Worm (Caenorhabditis elegans) whole organism, young adult: ENCODE data around the gene Y60C6A.3.

Experiments used
- F49E8.2 ChIP-seq: sonication (generic microtip); optimal IDR thresholded peaks from 3 replicates; lab custom pipeline; 2017; ENCODE audit warnings: missing genetic modification characterization, mild to moderate bottlenecking, missing compliant biosample characterization, antibody characterized with exemption, moderate library complexity; ENCODE audit not compliant: insufficient read depth
- akir-1 ChIP-seq: fragments of 200-800 bp; sonication (Bioruptor generic); optimal IDR thresholded peaks from 2 replicates; lab custom pipeline; 2018; ENCODE audit warnings: mild to moderate bottlenecking, missing genetic modification characterization, moderate library complexity, missing compliant biosample characterization
- him-1 ChIP-seq: sonication (generic microtip); optimal IDR thresholded peaks from 2 replicates; lab custom pipeline; 2016; ENCODE audit warnings: missing genotype, missing genetic modification reagents, missing genetic modification characterization, missing compliant biosample characterization
- mxl-1 ChIP-seq: sonication (generic microtip); optimal IDR thresholded peaks from 2 replicates; lab custom pipeline; 2016; ENCODE audit warnings: missing genetic modification characterization, missing compliant biosample characterization
- nfya-1 ChIP-seq: sonication (generic microtip); optimal IDR thresholded peaks from 2 replicates; lab custom pipeline; 2017; ENCODE audit warnings: antibody characterized with exemption, missing compliant biosample characterization, missing genetic modification characterization, borderline replicate concordance; ENCODE audit not compliant: insufficient read depth
- snpc-4 ChIP-seq, 5 experiments: fragments of 150-350 bp in 1 of 5; sonication (generic microtip) in 4 of 5; optimal IDR thresholded peaks; 2 replicates each; lab custom pipeline; 2014 to 2018; ENCODE audit warnings: missing genetic modification characterization in 5 of 5, missing biosample characterization in 3 of 5, antibody characterized with exemption in 2 of 5, mild to moderate bottlenecking in 2 of 5, missing compliant biosample characterization in 2 of 5, missing genotype in 2 of 5, moderate library complexity in 2 of 5, missing genetic modification reagents in 1 of 5
- unc-62 ChIP-seq: fragments of 150-350 bp; optimal IDR thresholded peaks from 2 replicates; lab custom pipeline; 2014; ENCODE audit warnings: missing biosample characterization, missing genetic modification reagents, missing genetic modification characterization
- ztf-22 ChIP-seq: fragments of 200-800 bp; sonication (Bioruptor generic); optimal IDR thresholded peaks from 2 replicates; lab custom pipeline; 2018; ENCODE audit warnings: mild to moderate bottlenecking, missing genetic modification characterization, moderate library complexity, missing compliant biosample characterization
- ztf-25 ChIP-seq: fragments of 200-800 bp; sonication (Bioruptor generic); IDR thresholded peaks from 2 replicates; pipeline ENCODE4 v1.3.6; 2022; ENCODE audit warnings: missing genetic modification reagents, missing genetic modification characterization, missing compliant biosample characterization

DNA sequence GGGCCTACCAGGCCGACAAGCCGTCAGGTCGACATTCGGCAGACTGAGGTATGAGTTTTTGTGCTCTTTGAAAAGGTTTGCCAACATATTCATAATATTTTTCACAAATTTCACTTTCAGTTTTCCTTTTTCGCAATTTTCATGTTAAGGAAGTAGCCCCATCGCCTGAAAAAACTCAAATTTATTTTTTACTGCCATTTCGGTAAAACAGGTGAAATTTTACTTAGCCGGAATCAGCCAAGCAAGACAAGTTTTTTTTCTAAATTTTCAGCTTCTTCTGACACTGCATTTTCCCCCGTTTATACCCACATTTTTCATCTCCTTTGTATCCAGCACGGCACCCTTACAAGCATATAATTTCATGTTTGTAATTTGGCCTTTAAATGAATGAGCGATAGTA lies 6.0 kb downstream of the Y60C6A.3 start, which contains the start of gene R02F11.11:
- TF ChIP-seq unc-62 (GFP tag; lab: Kevin White, UChicago): no peak
- no peak for TF ChIP-seq ztf-25 (GFP tag; lab: Robert Waterston, UW)
- no peak for TF ChIP-seq F49E8.2 (tag; lab: Kevin White, UChicago)
- no peak for TF ChIP-seq ztf-22 (GFP tag; lab: Kevin White, UChicago)
- TF ChIP-seq akir-1 (GFP tag; lab: Kevin White, UChicago): no peak
- TF ChIP-seq him-1: no peak
- no peak for TF ChIP-seq snpc-4 (GFP tag; optimal IDR thresholded peaks at IDR 0.05; lab: Kevin White, UChicago)
- TF ChIP-seq snpc-4 (tag; optimal IDR thresholded peaks at IDR 0.05; lab: Kevin White, UChicago): no peak
- TF ChIP-seq mxl-1 (tag; lab: Kevin White, UChicago): no peak
- no peak for TF ChIP-seq nfya-1
